Worm (Caenorhabditis elegans): ENCODE measurements around the gene C04G2.5.

C04G2.5 gene

ce11 chrIV:10095171-10095570 is at the start of gene C04G2.5, which contains the start of gene msp-36:
TSS of gene C04G2.5 (minus strand) at chrIV:10095271.
TSS of gene msp-36 (plus strand) at chrIV:10095433.
- TF ChIP-seq duxl-1 (tag; optimal IDR thresholded peaks at IDR 0.05; ENCODE audit: poor library complexity), result no peak
- TF ChIP-seq egl-43 (GFP tag; IDR thresholded peaks at IDR 0.05), result 0 out of 2 replicates have a peak, but pooled peaks have one; percentile 30

- TF ChIP-seq unc-130 (GFP tag; optimal IDR thresholded peaks at IDR 0.05) (no peak), daf-16 (GFP tag; optimal IDR thresholded peaks at IDR 0.05) (no peak), daf-16 (tag; optimal IDR thresholded peaks at IDR 0.05) (peak; percentile 46), Y75B8A.6 (GFP tag; IDR thresholded peaks at IDR 0.05) (no peak), pqm-1 (tag; optimal IDR thresholded peaks at IDR 0.05) (no peak)
Observed at ce11 chrIV:10144487-10144886, 49.4 kb upstream of the C04G2.5 start.

ce11 chrIV:10143640-10144039 is 48.6 kb upstream of the C04G2.5 start, which contains the start of gene msp-38:
TSS of gene msp-38 (minus strand) at chrIV:10143740.
- TF ChIP-seq attf-4 (tag; optimal IDR thresholded peaks at IDR 0.05), result no peak
- no peak for TF ChIP-seq daf-19 (GFP tag; conservative IDR thresholded peaks at IDR 0.05)
- no peak for TF ChIP-seq zfp-3 (GFP tag; conservative IDR thresholded peaks at IDR 0.05)
- no peak for TF ChIP-seq lir-3 (tag; optimal IDR thresholded peaks at IDR 0.05)
- TF ChIP-seq nhr-25 (tag; optimal IDR thresholded peaks at IDR 0.05; ENCODE audit: borderline replicate concordance, insufficient read depth), result no peak
- TF ChIP-seq lin-15B (tag; optimal IDR thresholded peaks at IDR 0.05), result no peak
- no peak for TF ChIP-seq lin-29 (GFP tag; IDR thresholded peaks at IDR 0.05)
- no peak for TF ChIP-seq hlh-30 (tag; optimal IDR thresholded peaks at IDR 0.05; ENCODE audit: insufficient read depth)

- TF ChIP-seq Y5F2A.4 (GFP tag; optimal IDR thresholded peaks at IDR 0.05) (no peak), daf-16 (GFP tag; optimal IDR thresholded peaks at IDR 0.05) (no peak), daf-16 (tag; optimal IDR thresholded peaks at IDR 0.05) (peak; percentile 59), Y105C5A.15 (GFP tag; IDR thresholded peaks at IDR 0.05) (no peak), zfp-2 (tag; optimal IDR thresholded peaks at IDR 0.05) (no peak), dmd-8 (GFP tag; IDR thresholded peaks at IDR 0.05) (no peak), lin-39 (tag; optimal IDR thresholded peaks at IDR 0.05) (no peak), aha-1 (tag) (no peak), nhr-48 (tag; optimal IDR thresholded peaks at IDR 0.05) (no peak), F26F4.8 (GFP tag; conservative IDR thresholded peaks at IDR 0.05) (no peak), ztf-11 (tag; optimal IDR thresholded peaks at IDR 0.05) (no peak), saeg-2 (GFP tag; IDR thresholded peaks at IDR 0.05) (no peak), D1046.2 (GFP tag; IDR thresholded peaks at IDR 0.05) (no peak), spr-3 (GFP tag; optimal IDR thresholded peaks at IDR 0.05) (no peak), dve-1 (tag; optimal IDR thresholded peaks at IDR 0.05; ENCODE audit: insufficient read depth) (peak; percentile 9), fos-1 (tag; optimal IDR thresholded peaks at IDR 0.05) (no peak)
Observed at ce11 chrIV:10141930-10142505, 46.9 kb upstream of the C04G2.5 start, which contains the start of the genes gst-2, gst-4 and dhs-12. TSS of gene gst-2 (minus strand) at chrIV:10142061. TSS of gene gst-4 (plus strand) at chrIV:10142225. TSS of gene dhs-12 (plus strand) at chrIV:10142455.

- TF ChIP-seq unc-62 (GFP tag; optimal IDR thresholded peaks at IDR 0.05 in 1 of 2) (peak in 1 of 2 experiments; percentile 23), unc-62 (tag; optimal IDR thresholded peaks at IDR 0.05) (no peak), Y5F2A.4 (GFP tag; optimal IDR thresholded peaks at IDR 0.05) (no peak)
Observed at ce11 chrIV:10140143-10140542, 45.1 kb upstream of the C04G2.5 start, which contains the start of gene gst-3. TSS of gene gst-3 (minus strand) at chrIV:10140243.

- TF ChIP-seq dmd-8 (GFP tag; IDR thresholded peaks at IDR 0.05) (no peak), F10B5.3 (tag; optimal IDR thresholded peaks at IDR 0.05) (no peak), vab-7 (GFP tag; IDR thresholded peaks at IDR 0.05) (no peak), lin-15B (tag; optimal IDR thresholded peaks at IDR 0.05) (no peak), nhr-41 (GFP tag; IDR thresholded peaks at IDR 0.05) (no peak), tag-97 (GFP tag; IDR thresholded peaks at IDR 0.05) (no peak), hmg-1.1 (GFP tag; IDR thresholded peaks at IDR 0.05) (no peak), ceh-82 (tag; optimal IDR thresholded peaks at IDR 0.05) (no peak), nhr-102 (tag; optimal IDR thresholded peaks at IDR 0.05) (no peak), mxl-2 (GFP tag; conservative IDR thresholded peaks at IDR 0.05) (no peak), lim-7 (GFP tag; IDR thresholded peaks at IDR 0.05) (no peak), F49E8.2 (tag; optimal IDR thresholded peaks at IDR 0.05; ENCODE audit: borderline replicate concordance) (no peak), R02D3.7 (tag; optimal IDR thresholded peaks at IDR 0.05) (no peak), unc-39 (tag; optimal IDR thresholded peaks at IDR 0.05) (no peak), lir-3 (tag; optimal IDR thresholded peaks at IDR 0.05) (no peak)
Observed at ce11 chrIV:10137804-10138203, 42.7 kb upstream of the C04G2.5 start, which contains the start of gene K08F4.12. TSS of gene K08F4.12 (plus strand) at chrIV:10138104.

Data from whole organism, L4 larva.